Worm (Caenorhabditis elegans) whole organism, late embryonic: Measurements from ENCODE around the gene dyf-4.

Experiments
- F13H6.1 ChIP-seq: sonication (generic microtip); optimal IDR thresholded peaks from 2 replicates; lab custom pipeline; 2016; ENCODE audit warnings: missing genetic modification characterization, missing compliant biosample characterization
- ceh-24 ChIP-seq: sonication (generic microtip); optimal IDR thresholded peaks from 2 replicates; lab custom pipeline; 2016; ENCODE audit warnings: mild to moderate bottlenecking, missing genetic modification characterization, missing compliant biosample characterization
- ceh-34 ChIP-seq: sonication (generic microtip); optimal IDR thresholded peaks from 2 replicates; lab custom pipeline; 2016; ENCODE audit warnings: mild to moderate bottlenecking, missing genetic modification characterization, missing compliant biosample characterization
- mec-3 ChIP-seq: sonication (generic microtip); optimal IDR thresholded peaks from 2 replicates; lab custom pipeline; 2016; ENCODE audit warnings: borderline replicate concordance, missing genetic modification characterization, missing compliant biosample characterization
- nfya-1 ChIP-seq: sonication (generic microtip); optimal IDR thresholded peaks from 2 replicates; lab custom pipeline; 2017; ENCODE audit warnings: missing genetic modification characterization, mild to moderate bottlenecking, missing compliant biosample characterization, antibody characterized with exemption, moderate library complexity
- npax-4 ChIP-seq: sonication (generic microtip); optimal IDR thresholded peaks from 2 replicates; lab custom pipeline; 2016; ENCODE audit warnings: missing genetic modification characterization, missing compliant biosample characterization
- syd-9 ChIP-seq: sonication (generic microtip); optimal IDR thresholded peaks from 2 replicates; lab custom pipeline; 2016; ENCODE audit warnings: mild to moderate bottlenecking, missing genetic modification characterization, moderate library complexity, missing compliant biosample characterization
- unc-55 ChIP-seq: sonication (generic microtip); optimal IDR thresholded peaks from 2 replicates; lab custom pipeline; 2017; ENCODE audit warnings: missing biosample characterization, missing genetic modification reagents, missing genetic modification characterization

ce11 chrV:12560328-12560782, 34.8 kb upstream of the dyf-4 start, which contains the start of gene sel-1:
- TF ChIP-seq npax-4 = no peak
- TF ChIP-seq ceh-24 = no peak
- no peak for TF ChIP-seq unc-55
- no peak for TF ChIP-seq nfya-1 (tag; lab: Kevin White, UChicago)
- TF ChIP-seq ceh-34 (tag; lab: Kevin White, UChicago) = no peak
- TF ChIP-seq syd-9 (tag; lab: Kevin White, UChicago) = no peak
- no peak for TF ChIP-seq mec-3 (tag; lab: Kevin White, UChicago)
- no peak for TF ChIP-seq F13H6.1 (tag; lab: Kevin White, UChicago)
